Fruit fly (Drosophila melanogaster): ENCODE data around the gene spir.

spir gene

DNA sequence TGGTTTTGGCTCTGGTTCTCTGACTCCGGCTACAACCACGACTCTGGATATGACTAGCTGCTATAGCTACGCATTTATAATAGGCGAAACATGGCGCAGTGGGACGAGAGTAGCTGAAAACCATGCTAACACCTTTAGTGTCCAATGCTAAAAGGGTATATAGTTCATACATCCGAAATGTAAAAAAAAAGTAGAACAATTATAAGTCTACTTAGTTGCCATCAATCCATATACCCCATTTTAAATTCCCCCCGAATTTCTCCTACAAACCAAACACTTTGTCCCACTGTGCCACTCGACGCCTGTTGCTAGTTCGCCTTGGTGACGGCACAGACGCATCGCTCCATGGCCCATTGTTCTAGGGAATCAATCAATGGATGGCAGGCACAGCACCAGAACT, 15.3 kb downstream of the spir start (continued):
- TF ChIP-seq CG9437 (GFP tag; optimal IDR thresholded peaks at IDR 0.05) (peak; percentile 8), exex (tag; optimal IDR thresholded peaks at IDR 0.05) (peak; percentile 4), GATAe (GFP tag; conservative IDR thresholded peaks at IDR 0.05) (peak; percentile 43; the same call in 1 of the 2 replicates), CG10565 (GFP tag; optimal IDR thresholded peaks at IDR 0.05) (peak; percentile 47), mirr (GFP tag; optimal IDR thresholded peaks at IDR 0.05) (no peak), CG12744 (GFP tag; optimal IDR thresholded peaks at IDR 0.05) (no peak), CG8924 (tag; optimal IDR thresholded peaks at IDR 0.05) (peak; percentile 46), CG34422 (GFP tag; IDR thresholded peaks at IDR 0.05) (peak; percentile 92), Deaf1 (tag; optimal IDR thresholded peaks at IDR 0.05) (no peak), tna (GFP tag; IDR thresholded peaks at IDR 0.05; ENCODE audit: partially characterized antibody) (no peak), CG4730 (GFP tag; IDR thresholded peaks at IDR 0.05) (peak; percentile 83), Ada2b (GFP tag; IDR thresholded peaks at IDR 0.05) (peak; percentile 74), CG8089 (GFP tag; optimal IDR thresholded peaks at IDR 0.05) (peak; percentile 33), CG4328 (GFP tag; optimal IDR thresholded peaks at IDR 0.05) (no peak), CG15269 (tag; optimal IDR thresholded peaks at IDR 0.05) (peak; percentile 46), pfk (GFP tag; optimal IDR thresholded peaks at IDR 0.05) (no peak), CG13894 (tag; optimal IDR thresholded peaks at IDR 0.05) (no peak), CG31388 (GFP tag; optimal IDR thresholded peaks at IDR 0.05) (peak; percentile 63), CG2129 (GFP tag; IDR thresholded peaks at IDR 0.05; ENCODE audit: partially characterized antibody) (no peak), Spps (tag; optimal IDR thresholded peaks at IDR 0.05) (peak; percentile 76), Doc2 (GFP tag; IDR thresholded peaks at IDR 0.05) (no peak), CG32767 (GFP tag; IDR thresholded peaks at IDR 0.05) (peak; percentile 15; the same call in 1 of the 2 replicates), kay (GFP tag; optimal IDR thresholded peaks at IDR 0.05) (peak; percentile 74), twi (tag; optimal IDR thresholded peaks at IDR 0.05) (no peak), NfI (GFP tag; optimal IDR thresholded peaks at IDR 0.05) (peak; percentile 35), Dbx (GFP tag; IDR thresholded peaks at IDR 0.05) (0 out of 3 replicates have a peak, but pooled peaks have one; percentile 26), CG15601 (tag; optimal IDR thresholded peaks at IDR 0.05) (peak; percentile 37), CG12155 (GFP tag; optimal IDR thresholded peaks at IDR 0.05) (peak; percentile 31), CG7271 (tag; optimal IDR thresholded peaks at IDR 0.05) (peak; percentile 53), CG11695 (GFP tag; IDR thresholded peaks at IDR 0.05) (peak; percentile 74), CG34224 (GFP tag; IDR thresholded peaks at IDR 0.05; ENCODE audit: partially characterized antibody) (no peak), her (GFP tag; optimal IDR thresholded peaks at IDR 0.05) (peak; percentile 20), CkIIα-i1 (GFP tag; IDR thresholded peaks at IDR 0.05) (0 out of 2 replicates have a peak, but pooled peaks have one; percentile 15), HHEX (GFP tag; optimal IDR thresholded peaks at IDR 0.05) (peak; percentile 71), hbn (GFP tag; IDR thresholded peaks at IDR 0.05; ENCODE audit: partially characterized antibody) (no peak), ato (GFP tag; IDR thresholded peaks at IDR 0.05; ENCODE audit: partially characterized antibody) (no peak), row (GFP tag; IDR thresholded peaks at IDR 0.05) (peak; percentile 80), CG1233 (GFP tag; optimal IDR thresholded peaks at IDR 0.05) (peak; percentile 70), hkb (optimal IDR thresholded peaks at IDR 0.05) (no peak), hkb (GFP tag; IDR thresholded peaks at IDR 0.05) (peak; percentile 66; the same call in 1 of the 2 replicates), CG10147 (GFP tag; optimal IDR thresholded peaks at IDR 0.05) (peak; percentile 41), HLH4C (GFP tag; IDR thresholded peaks at IDR 0.05; ENCODE audit: partially characterized antibody) (no peak), Xbp1 (GFP tag; optimal IDR thresholded peaks at IDR 0.05) (peak; percentile 50), CG9609 (GFP tag; optimal IDR thresholded peaks at IDR 0.05) (peak; percentile 27), corto (GFP tag; optimal IDR thresholded peaks at IDR 0.05) (no peak), Atf-2 (GFP tag; optimal IDR thresholded peaks at IDR 0.05) (peak; percentile 53), mam (GFP tag; optimal IDR thresholded peaks at IDR 0.05) (peak; percentile 67), Antp (GFP tag; optimal IDR thresholded peaks at IDR 0.05) (peak; percentile 69), CG6654 (GFP tag; optimal IDR thresholded peaks at IDR 0.05) (peak; percentile 77), fru (optimal IDR thresholded peaks at IDR 0.05) (no peak), phol (tag; optimal IDR thresholded peaks at IDR 0.05) (peak; percentile 85)

Data from whole organism, embryonic.